Worm (Caenorhabditis elegans) whole organism, young adult: ENCODE data around the gene C50F4.8.
A peak's percentile ranks its signal among the peaks of the same experiment; 100 is the strongest.

Source experiments
- B0019.2 ChIP-seq: fragments of 200-800 bp; sonication (Bioruptor generic); conservative IDR thresholded peaks from 2 replicates; pipeline ENCODE4 v1.3.6; 2022; ENCODE audit warnings: missing genetic modification reagents, missing genetic modification characterization, missing compliant biosample characterization
- B0261.1 ChIP-seq: sonication (generic microtip); optimal IDR thresholded peaks from 2 replicates; lab custom pipeline; 2016; ENCODE audit warnings: mild to moderate bottlenecking, missing genetic modification characterization, moderate library complexity, missing compliant biosample characterization
- C17E4.6 ChIP-seq: fragments of 200-800 bp; sonication (Bioruptor generic); IDR thresholded peaks from 2 replicates; pipeline ENCODE4 v1.3.6; 2022; ENCODE audit warnings: missing genetic modification reagents, missing genetic modification characterization, missing compliant biosample characterization
- F22D6.2 ChIP-seq: sonication (generic microtip); optimal IDR thresholded peaks from 2 replicates; lab custom pipeline; 2016; ENCODE audit warnings: mild to moderate bottlenecking, missing genetic modification characterization, missing compliant biosample characterization
- F23B12.7 ChIP-seq: sonication (generic microtip); optimal IDR thresholded peaks from 2 replicates; lab custom pipeline; 2017; ENCODE audit warnings: missing genetic modification characterization, mild to moderate bottlenecking, missing compliant biosample characterization, antibody characterized with exemption, moderate library complexity; ENCODE audit not compliant: insufficient read depth
- F37B4.10 ChIP-seq: fragments of 200-800 bp; sonication (Bioruptor generic); IDR thresholded peaks from 2 replicates; pipeline ENCODE4 v1.3.6; 2022; ENCODE audit warnings: missing genetic modification characterization, missing compliant biosample characterization
- F55B11.4 ChIP-seq: sonication (generic microtip); optimal IDR thresholded peaks from 2 replicates; lab custom pipeline; 2016; ENCODE audit warnings: missing compliant biosample characterization, missing genetic modification characterization, borderline replicate concordance; ENCODE audit not compliant: insufficient read depth
- F57A8.1 ChIP-seq: fragments of 200-800 bp; sonication (Bioruptor generic); optimal IDR thresholded peaks from 2 replicates; lab custom pipeline; 2018; ENCODE audit warnings: mild to moderate bottlenecking, missing genetic modification characterization, moderate library complexity, missing compliant biosample characterization
- F57C9.4 ChIP-seq: sonication (generic microtip); optimal IDR thresholded peaks from 2 replicates; lab custom pipeline; 2017; ENCODE audit warnings: mild to moderate bottlenecking, missing genetic modification characterization, missing compliant biosample characterization
- T07F8.4 ChIP-seq: sonication (generic microtip); optimal IDR thresholded peaks from 2 replicates; lab custom pipeline; 2016; ENCODE audit warnings: mild to moderate bottlenecking, missing genetic modification characterization, moderate library complexity, missing compliant biosample characterization
- T26A5.8 ChIP-seq: sonication (generic microtip); optimal IDR thresholded peaks from 2 replicates; lab custom pipeline; 2016; ENCODE audit warnings: missing genetic modification characterization, missing compliant biosample characterization
- Y79H2A.3 ChIP-seq: fragments of 200-800 bp; sonication (Bioruptor generic); conservative IDR thresholded peaks from 2 replicates; pipeline ENCODE4 v1.3.6; 2022; ENCODE audit warnings: missing genetic modification reagents, missing genetic modification characterization, missing compliant biosample characterization
- Y95B8A.8 ChIP-seq: fragments of 200-800 bp; sonication (Bioruptor generic); IDR thresholded peaks from 2 replicates; pipeline ENCODE4 v1.3.6; 2022; ENCODE audit warnings: missing genetic modification reagents, missing genetic modification characterization, missing compliant biosample characterization
- ZK185.1 ChIP-seq: sonication (generic microtip); optimal IDR thresholded peaks from 2 replicates; lab custom pipeline; 2016; ENCODE audit warnings: mild to moderate bottlenecking, missing genetic modification characterization, missing compliant biosample characterization; ENCODE audit not compliant: poor library complexity, severe bottlenecking
- ama-1 ChIP-seq, 3 experiments: fragments of 150-350 bp in 1 of 3; sonication (generic microtip) in 2 of 3; optimal IDR thresholded peaks; 2 replicates each; lab custom pipeline; 2014 to 2018; ENCODE audit warnings: missing biosample characterization in 2 of 3, missing genetic modification characterization in 2 of 3, missing genetic modification reagents in 2 of 3
- aptf-3 ChIP-seq: fragments of 200-800 bp; sonication (Bioruptor generic); IDR thresholded peaks from 2 replicates; pipeline ENCODE4 v1.3.6; 2022; ENCODE audit warnings: missing genetic modification characterization, missing compliant biosample characterization
- atf-7 ChIP-seq: sonication (generic microtip); optimal IDR thresholded peaks from 2 replicates; lab custom pipeline; 2017; ENCODE audit warnings: mild to moderate bottlenecking, missing genetic modification characterization, missing compliant biosample characterization
- attf-3 ChIP-seq: fragments of 200-800 bp; sonication (Bioruptor generic); conservative IDR thresholded peaks from 2 replicates; pipeline ENCODE4 v1.3.6; 2022; ENCODE audit warnings: missing genetic modification reagents, missing genetic modification characterization, missing compliant biosample characterization
- ccch-3 ChIP-seq: fragments of 200-800 bp; sonication (Bioruptor generic); optimal IDR thresholded peaks from 2 replicates; lab custom pipeline; 2018; ENCODE audit warnings: mild to moderate bottlenecking, missing genetic modification characterization, missing compliant biosample characterization
- cebp-2 ChIP-seq: fragments of 200-800 bp; sonication (Bioruptor generic); IDR thresholded peaks from 2 replicates; pipeline ENCODE4 v1.3.6; 2022; ENCODE audit warnings: missing genetic modification characterization, missing compliant biosample characterization
- ceh-100 ChIP-seq: fragments of 200-800 bp; sonication (Bioruptor generic); IDR thresholded peaks from 2 replicates; pipeline ENCODE4 v1.3.6; 2022; ENCODE audit warnings: missing genetic modification reagents, missing genetic modification characterization, missing compliant biosample characterization
- ceh-40 ChIP-seq: fragments of 200-800 bp; sonication (Bioruptor generic); IDR thresholded peaks from 2 replicates; pipeline ENCODE4 v1.3.6; 2022; ENCODE audit warnings: missing genetic modification characterization, missing compliant biosample characterization
- ekl-4 ChIP-seq: fragments of 200-800 bp; sonication (Bioruptor generic); IDR thresholded peaks from 2 replicates; pipeline ENCODE4 v1.3.6; 2022; ENCODE audit warnings: missing genetic modification reagents, missing genetic modification characterization, missing compliant biosample characterization
- fkh-3 ChIP-seq: sonication (generic microtip); optimal IDR thresholded peaks from 2 replicates; lab custom pipeline; 2016; ENCODE audit warnings: mild to moderate bottlenecking, missing genetic modification characterization, missing compliant biosample characterization
- gei-17 ChIP-seq: fragments of 200-800 bp; sonication (Bioruptor generic); optimal IDR thresholded peaks from 2 replicates; lab custom pipeline; 2018; ENCODE audit warnings: mild to moderate bottlenecking, missing genetic modification characterization, missing compliant biosample characterization
- him-1 ChIP-seq: sonication (generic microtip); optimal IDR thresholded peaks from 2 replicates; lab custom pipeline; 2016; ENCODE audit warnings: missing genotype, missing genetic modification reagents, missing genetic modification characterization, missing compliant biosample characterization
- lin-26 ChIP-seq: fragments of 200-800 bp; sonication (Bioruptor generic); IDR thresholded peaks from 2 replicates; pipeline ENCODE4 v1.3.6; 2022; ENCODE audit warnings: missing genetic modification reagents, missing genetic modification characterization, missing compliant biosample characterization
- lin-40 ChIP-seq: sonication (generic microtip); optimal IDR thresholded peaks from 2 replicates; lab custom pipeline; 2016; ENCODE audit warnings: missing genetic modification characterization, mild to moderate bottlenecking, missing compliant biosample characterization, missing genotype, missing genetic modification reagents
- mcd-1 ChIP-seq: fragments of 200-800 bp; sonication (Bioruptor generic); IDR thresholded peaks from 2 replicates; pipeline ENCODE4 v1.3.6; 2022; ENCODE audit warnings: missing genetic modification reagents, missing genetic modification characterization, missing compliant biosample characterization
- mel-28 ChIP-seq: sonication (generic microtip); optimal IDR thresholded peaks from 2 replicates; lab custom pipeline; 2016; ENCODE audit warnings: borderline replicate concordance, mild to moderate bottlenecking, missing genetic modification characterization, missing compliant biosample characterization
- mes-4 ChIP-seq: sonication (generic microtip); optimal IDR thresholded peaks from 2 replicates; lab custom pipeline; 2016; ENCODE audit warnings: missing genotype, missing genetic modification characterization, missing compliant biosample characterization
- mxl-1 ChIP-seq: sonication (generic microtip); optimal IDR thresholded peaks from 2 replicates; lab custom pipeline; 2016; ENCODE audit warnings: missing genetic modification characterization, missing compliant biosample characterization
- nfya-2 ChIP-seq: fragments of 200-800 bp; sonication (Bioruptor generic); IDR thresholded peaks from 2 replicates; pipeline ENCODE4 v1.3.6; 2022; ENCODE audit warnings: missing genetic modification reagents, missing genetic modification characterization, missing compliant biosample characterization
- nhr-90 ChIP-seq: sonication (generic microtip); optimal IDR thresholded peaks from 2 replicates; lab custom pipeline; 2016; ENCODE audit warnings: missing genotype, mild to moderate bottlenecking, missing genetic modification characterization, missing compliant biosample characterization
- pha-4 ChIP-seq: fragments of 150-350 bp; sonication (generic microtip); optimal IDR thresholded peaks from 2 replicates; lab custom pipeline; 2014; ENCODE audit warnings: missing biosample characterization, missing genetic modification reagents, missing genetic modification characterization
- rec-8 ChIP-seq, 2 experiments: sonication (generic microtip); optimal IDR thresholded peaks; 2 replicates each; lab custom pipeline; 2016; ENCODE audit warnings: mild to moderate bottlenecking in 2 of 2, missing genetic modification characterization in 2 of 2, missing genetic modification reagents in 2 of 2, missing genotype in 2 of 2, missing biosample characterization in 1 of 2, missing compliant biosample characterization in 1 of 2, moderate library complexity in 1 of 2
- rpc-1 ChIP-seq, 2 experiments: fragments of 150-350 bp in 1 of 2; sonication (generic microtip) in 1 of 2; optimal IDR thresholded peaks; 2 replicates each; lab custom pipeline; 2014 to 2018; ENCODE audit warnings: missing biosample characterization in 1 of 2, missing genetic modification characterization in 1 of 2, missing genetic modification reagents in 1 of 2, missing genotype in 1 of 2
- snpc-3.4 ChIP-seq: sonication (generic microtip); optimal IDR thresholded peaks from 2 replicates; lab custom pipeline; 2017; ENCODE audit warnings: missing genetic modification characterization, mild to moderate bottlenecking, missing compliant biosample characterization, antibody characterized with exemption, moderate library complexity, missing genotype, missing genetic modification reagents
- snpc-4 ChIP-seq, 5 experiments: fragments of 150-350 bp in 1 of 5; sonication (generic microtip) in 4 of 5; optimal IDR thresholded peaks; 2 replicates each; lab custom pipeline; 2014 to 2018; ENCODE audit warnings: missing genetic modification characterization in 5 of 5, missing biosample characterization in 3 of 5, antibody characterized with exemption in 2 of 5, mild to moderate bottlenecking in 2 of 5, missing compliant biosample characterization in 2 of 5, missing genotype in 2 of 5, moderate library complexity in 2 of 5, missing genetic modification reagents in 1 of 5
- somi-1 ChIP-seq: fragments of 200-800 bp; sonication (Bioruptor generic); optimal IDR thresholded peaks from 2 replicates; lab custom pipeline; 2018; ENCODE audit warnings: mild to moderate bottlenecking, missing genetic modification characterization, missing compliant biosample characterization
- sptf-2 ChIP-seq: fragments of 200-800 bp; sonication (Bioruptor generic); optimal IDR thresholded peaks from 2 replicates; lab custom pipeline; 2018; ENCODE audit warnings: mild to moderate bottlenecking, missing genetic modification characterization, missing compliant biosample characterization
- tbp1 ChIP-seq: fragments of 200-800 bp; sonication (Bioruptor generic); optimal IDR thresholded peaks from 2 replicates; lab custom pipeline; 2018; ENCODE audit warnings: mild to moderate bottlenecking, missing genetic modification characterization, missing compliant biosample characterization
- zfh-2 ChIP-seq: fragments of 200-800 bp; sonication (Bioruptor generic); conservative IDR thresholded peaks from 2 replicates; pipeline ENCODE4 v1.3.6; 2022; ENCODE audit warnings: missing genetic modification reagents, missing genetic modification characterization, missing compliant biosample characterization
- zim-3 ChIP-seq: sonication (generic microtip); optimal IDR thresholded peaks from 2 replicates; lab custom pipeline; 2017; ENCODE audit warnings: mild to moderate bottlenecking, missing genetic modification characterization, moderate library complexity, missing compliant biosample characterization
- ztf-25 ChIP-seq: fragments of 200-800 bp; sonication (Bioruptor generic); IDR thresholded peaks from 2 replicates; pipeline ENCODE4 v1.3.6; 2022; ENCODE audit warnings: missing genetic modification reagents, missing genetic modification characterization, missing compliant biosample characterization
- ztf-3 ChIP-seq: fragments of 200-800 bp; sonication (Bioruptor generic); optimal IDR thresholded peaks from 2 replicates; lab custom pipeline; 2018; ENCODE audit warnings: mild to moderate bottlenecking, missing genetic modification characterization, missing compliant biosample characterization

C50F4.8 gene

DNA sequence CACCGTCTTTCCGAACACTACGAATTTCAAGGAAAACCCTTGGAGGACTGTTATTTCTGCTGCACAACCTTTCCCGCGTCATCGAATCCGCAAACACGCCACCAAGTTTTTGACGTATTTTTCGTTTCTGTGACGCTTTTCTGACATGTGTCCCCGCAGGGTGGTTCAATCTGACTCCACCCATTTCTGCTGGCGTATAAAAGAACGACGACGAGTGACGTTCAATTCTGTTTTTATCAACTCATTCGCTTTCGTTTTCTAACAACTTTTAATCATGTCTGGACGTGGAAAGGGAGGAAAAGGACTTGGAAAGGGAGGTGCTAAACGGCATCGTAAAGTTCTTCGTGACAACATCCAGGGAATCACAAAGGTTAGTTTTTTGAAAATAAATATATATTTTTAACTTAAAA lies 28.2 kb upstream of the C50F4.8 start, which contains the start of gene his-37 (continued):
- peak; percentile 6 for TF ChIP-seq rpc-1 (optimal IDR thresholded peaks at IDR 0.05; lab: Kevin White, UChicago)
- TF ChIP-seq rpc-1 (tag; optimal IDR thresholded peaks at IDR 0.05; lab: Kevin White, UChicago) = no peak
- peak; percentile 93 for TF ChIP-seq ZK185.1 (tag; lab: Kevin White, UChicago)
- peak; percentile 40; the same call in 1 of the 2 replicates for TF ChIP-seq C17E4.6
- TF ChIP-seq ama-1 (optimal IDR thresholded peaks at IDR 0.05; lab: Kevin White, UChicago) = peak; percentile 70
- no peak for TF ChIP-seq ama-1 (GFP tag; optimal IDR thresholded peaks at IDR 0.05; lab: Kevin White, UChicago)
- TF ChIP-seq lin-40 = peak; percentile 99
- no peak for TF ChIP-seq sptf-2 (GFP tag; lab: Kevin White, UChicago)
- peak; percentile 92 for TF ChIP-seq F22D6.2 (tag; lab: Kevin White, UChicago)
- TF ChIP-seq lin-26 (GFP tag; lab: Robert Waterston, UW) = peak; percentile 69
- no peak for TF ChIP-seq aptf-3
- TF ChIP-seq mcd-1 (GFP tag; lab: Robert Waterston, UW) = peak; percentile 93
- TF ChIP-seq ccch-3 (GFP tag; lab: Kevin White, UChicago) = no peak
- TF ChIP-seq F55B11.4 = no peak
- TF ChIP-seq ceh-40 = no peak
- TF ChIP-seq cebp-2 (GFP tag; lab: Robert Waterston, UW) = peak; percentile 88; the same call in 1 of the 2 replicates
- no peak for TF ChIP-seq B0019.2 (GFP tag; lab: Robert Waterston, UW)
- no peak for TF ChIP-seq mxl-1 (tag; lab: Kevin White, UChicago)
- TF ChIP-seq mes-4 = no peak
- peak; percentile 85 for TF ChIP-seq gei-17 (GFP tag; lab: Kevin White, UChicago)
- peak; percentile 81 for TF ChIP-seq tbp1 (GFP tag; lab: Kevin White, UChicago)
- TF ChIP-seq Y95B8A.8 (GFP tag; lab: Robert Waterston, UW) = 0 out of 2 replicates have a peak, but pooled peaks have one; percentile 48
- TF ChIP-seq F57A8.1 (GFP tag; lab: Kevin White, UChicago) = no peak
- peak; percentile 64 for TF ChIP-seq F57C9.4 (tag; lab: Kevin White, UChicago)
- peak; percentile 94 for TF ChIP-seq F23B12.7
- TF ChIP-seq F37B4.10 (GFP tag; lab: Robert Waterston, UW) = peak; percentile 95
- no peak for TF ChIP-seq nfya-2 (GFP tag; lab: Robert Waterston, UW)
- peak; percentile 72 for TF ChIP-seq attf-3 (GFP tag; lab: Robert Waterston, UW)
- TF ChIP-seq mel-28 (tag; lab: Kevin White, UChicago) = no peak
- no peak for TF ChIP-seq rec-8 (tag; optimal IDR thresholded peaks at IDR 0.05; lab: Kevin White, UChicago)
- TF ChIP-seq ekl-4 (GFP tag; lab: Robert Waterston, UW) = peak; percentile 93
- TF ChIP-seq ceh-100 (GFP tag; lab: Robert Waterston, UW) = peak; percentile 76
- peak; percentile 96 for TF ChIP-seq zfh-2 (GFP tag; lab: Robert Waterston, UW)
- peak; percentile 78 for TF ChIP-seq ztf-3
- peak; percentile 95 for TF ChIP-seq nhr-90 (tag; lab: Kevin White, UChicago)
- TF ChIP-seq snpc-3.4 = peak; percentile 21
- TF ChIP-seq him-1 = no peak
- TF ChIP-seq T07F8.4 (tag; lab: Kevin White, UChicago) = no peak
- no peak for TF ChIP-seq Y79H2A.3
- no peak for TF ChIP-seq fkh-3 (tag; lab: Kevin White, UChicago)
- no peak for TF ChIP-seq T26A5.8 (tag; lab: Kevin White, UChicago)
- TF ChIP-seq B0261.1 (tag; lab: Kevin White, UChicago) = peak; percentile 29
- peak; percentile 98 for TF ChIP-seq somi-1
- peak; percentile 97 for TF ChIP-seq atf-7 (tag; lab: Kevin White, UChicago)
- TF ChIP-seq ztf-25 (GFP tag; lab: Robert Waterston, UW) = 0 out of 2 replicates have a peak, but pooled peaks have one; percentile 43
- TF ChIP-seq snpc-4 (GFP tag; optimal IDR thresholded peaks at IDR 0.05; lab: Kevin White, UChicago) = peak; percentile 43
- peak; percentile 77 to 89 (median 84) for TF ChIP-seq snpc-4 (tag; optimal IDR thresholded peaks at IDR 0.05; lab: Kevin White, UChicago)
- TF ChIP-seq zim-3 = no peak
- TF ChIP-seq pha-4 = peak; percentile 96
